Worm (Caenorhabditis elegans): ENCODE measurements around the gene F10C1.8.

- TF ChIP-seq unc-62 (GFP tag; optimal IDR thresholded peaks at IDR 0.05), result no peak
- peak; percentile 56; the same call in 1 of the 2 replicates for TF ChIP-seq Y53F4B.3 (GFP tag; IDR thresholded peaks at IDR 0.05)
- peak; percentile 10 for TF ChIP-seq fkh-3 (tag; optimal IDR thresholded peaks at IDR 0.05)
- TF ChIP-seq efl-1 (GFP tag; optimal IDR thresholded peaks at IDR 0.05), result no peak
- TF ChIP-seq ccch-3 (GFP tag; optimal IDR thresholded peaks at IDR 0.05), result no peak
- TF ChIP-seq B0336.3 (GFP tag; IDR thresholded peaks at IDR 0.05), result no peak
These were observed 18.4 kb downstream of the F10C1.8 start for ce11 chrII:5772547-5773142.

Measured in whole organism, young adult.